Worm (Caenorhabditis elegans) whole organism, L4/young adult: ENCODE data around the gene rps-4.

Source experiments
- W03F9.2 ChIP-seq: fragments of 150-350 bp; optimal IDR thresholded peaks from 2 replicates; lab custom pipeline; 2014; ENCODE audit warnings: missing biosample characterization, missing genetic modification characterization
- dao-5 ChIP-seq: sonication (generic microtip); optimal IDR thresholded peaks from 2 replicates; lab custom pipeline; 2016; ENCODE audit warnings: missing genotype, missing genetic modification characterization, moderate library complexity, missing compliant biosample characterization
- him-1 ChIP-seq: sonication (generic microtip); optimal IDR thresholded peaks from 2 replicates; lab custom pipeline; 2016; ENCODE audit warnings: missing genotype, missing genetic modification reagents, missing genetic modification characterization, missing compliant biosample characterization

DNA sequence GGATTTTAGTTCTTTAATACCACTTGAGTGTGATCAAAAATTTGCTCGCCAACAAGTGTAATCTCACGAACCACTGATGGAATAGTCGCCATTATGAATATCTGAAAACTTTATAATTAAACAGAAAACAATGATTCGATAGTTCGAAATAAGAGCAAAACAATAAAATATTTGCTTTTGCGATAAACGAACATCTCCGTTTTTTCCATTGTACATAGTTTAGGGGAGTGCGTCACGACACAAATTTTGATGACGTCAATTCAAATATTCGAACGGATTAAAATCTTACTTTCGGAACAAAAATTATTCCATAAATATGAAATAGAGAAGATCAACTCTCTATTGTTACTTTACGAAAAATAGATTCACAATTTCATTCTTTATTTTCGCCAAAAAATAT, 49.5 kb upstream of the rps-4 start, which contains the start of gene mutd-1:
- TF ChIP-seq him-1 (tag; lab: Kevin White, UChicago) (no peak), W03F9.2 (tag; lab: Kevin White, UChicago) (no peak), dao-5 (tag; lab: Kevin White, UChicago) (no peak)
